Worm (Caenorhabditis elegans): ENCODE data around the gene Y39A1A.22.

The Y39A1A.22 gene

ce11 chrIII:10700460-10700859 is 6.4 kb downstream of the Y39A1A.22 start, which contains the start of gene Y39A1A.20:
TSS of gene Y39A1A.20 (minus strand) at chrIII:10700560.
- TF ChIP-seq sea-1 (GFP tag; conservative IDR thresholded peaks at IDR 0.05) (no peak), scrt-1 (GFP tag; IDR thresholded peaks at IDR 0.05) (no peak), tra-4 (tag; optimal IDR thresholded peaks at IDR 0.05) (no peak), ceh-13 (GFP tag; optimal IDR thresholded peaks at IDR 0.05) (no peak), ama-1 (optimal IDR thresholded peaks at IDR 0.05) (no peak), F13C5.2 (tag; optimal IDR thresholded peaks at IDR 0.05) (no peak), pes-1 (GFP tag; IDR thresholded peaks at IDR 0.05) (no peak), ceh-36 (tag; optimal IDR thresholded peaks at IDR 0.05) (no peak), aly-1 (tag; optimal IDR thresholded peaks at IDR 0.05) (no peak)

DNA sequence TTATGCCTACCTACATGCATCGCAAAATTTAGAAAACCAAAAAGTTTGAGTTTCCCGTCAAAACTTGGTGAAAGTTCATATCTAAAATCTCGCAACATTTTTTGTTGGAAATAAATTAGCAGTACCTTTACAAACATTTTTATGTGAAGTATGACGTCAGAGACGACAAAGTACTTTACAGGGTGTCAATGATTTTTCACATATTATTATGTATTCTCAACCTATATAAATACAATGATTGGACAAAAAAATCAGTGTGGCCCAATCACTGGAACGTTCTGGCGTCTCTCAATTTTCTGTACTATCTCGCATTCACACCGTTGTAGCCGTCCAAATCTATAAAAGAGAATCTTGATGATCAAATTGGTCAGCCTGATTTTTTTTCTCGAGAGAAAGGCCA is 12.5 kb downstream of the Y39A1A.22 start, which contains the start of the genes Y39A1A.18 and fmo-3:
Y39A1A.18 (minus strand) TSS at position 192 of the 400 bp plus-strand sequence.
fmo-3 (plus strand) TSS at position 388 of the 400 bp plus-strand sequence.
- TF ChIP-seq tbx-37 (GFP tag; conservative IDR thresholded peaks at IDR 0.05) (no peak), hmg-4 (GFP tag; optimal IDR thresholded peaks at IDR 0.05) (no peak), sea-1 (GFP tag; conservative IDR thresholded peaks at IDR 0.05) (no peak), F13C5.2 (tag; optimal IDR thresholded peaks at IDR 0.05) (no peak), ceh-13 (GFP tag; optimal IDR thresholded peaks at IDR 0.05) (no peak), scrt-1 (GFP tag; IDR thresholded peaks at IDR 0.05) (no peak), aly-1 (tag; optimal IDR thresholded peaks at IDR 0.05) (no peak), hnd-1 (tag; optimal IDR thresholded peaks at IDR 0.05) (no peak), flt-1 (GFP tag; IDR thresholded peaks at IDR 0.05) (no peak), tra-4 (tag; optimal IDR thresholded peaks at IDR 0.05) (no peak), ceh-36 (tag; optimal IDR thresholded peaks at IDR 0.05) (no peak)

DNA sequence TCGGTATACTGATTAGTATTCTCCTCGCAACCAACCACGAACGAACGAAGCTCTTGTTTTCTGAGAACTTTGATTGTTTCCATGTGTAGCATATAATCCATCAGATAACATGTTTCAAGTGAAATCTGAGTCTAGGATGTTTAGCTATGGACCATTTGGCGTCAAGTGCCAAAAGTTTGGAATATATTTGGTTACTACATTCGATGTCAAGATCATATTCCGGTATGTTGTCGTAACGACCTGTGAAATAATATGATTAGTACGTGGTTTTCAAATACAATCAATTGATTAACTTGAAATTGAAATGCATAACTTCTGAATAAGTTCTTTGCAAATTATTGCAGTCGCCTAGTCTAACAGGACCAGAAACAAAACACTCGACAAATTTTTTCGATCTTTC is 15.8 kb downstream of the Y39A1A.22 start, which contains the start of gene Y39A1A.17:
Y39A1A.17 (minus strand) TSS at position 101 of the 400 bp plus-strand sequence.
- TF ChIP-seq ama-1 (optimal IDR thresholded peaks at IDR 0.05) (no peak), ceh-36 (tag; optimal IDR thresholded peaks at IDR 0.05) (no peak), hmg-4 (GFP tag; optimal IDR thresholded peaks at IDR 0.05) (no peak), tbx-11 (GFP tag; IDR thresholded peaks at IDR 0.05) (no peak), hnd-1 (tag; optimal IDR thresholded peaks at IDR 0.05) (no peak), tbx-37 (GFP tag; conservative IDR thresholded peaks at IDR 0.05) (no peak), ets-7 (tag; optimal IDR thresholded peaks at IDR 0.05) (no peak), pes-1 (GFP tag; IDR thresholded peaks at IDR 0.05) (no peak), sea-1 (GFP tag; conservative IDR thresholded peaks at IDR 0.05) (no peak), scrt-1 (GFP tag; IDR thresholded peaks at IDR 0.05) (no peak), tra-4 (tag; optimal IDR thresholded peaks at IDR 0.05) (no peak), ceh-13 (GFP tag; optimal IDR thresholded peaks at IDR 0.05) (no peak), B0310.2 (tag; optimal IDR thresholded peaks at IDR 0.05) (no peak), F13C5.2 (tag; optimal IDR thresholded peaks at IDR 0.05) (no peak), aly-1 (tag; optimal IDR thresholded peaks at IDR 0.05) (no peak), hmbx-1 (tag; optimal IDR thresholded peaks at IDR 0.05) (no peak), flt-1 (GFP tag; IDR thresholded peaks at IDR 0.05) (no peak)

ce11 chrIII:10689057-10689456 is 17.8 kb downstream of the Y39A1A.22 start, which contains the start of gene Y39A1A.31:
TSS of gene Y39A1A.31 (minus strand) at chrIII:10689157.
- no peak for TF ChIP-seq hnd-1 (tag; optimal IDR thresholded peaks at IDR 0.05)

- TF ChIP-seq hnd-1 (tag; optimal IDR thresholded peaks at IDR 0.05), result no peak
- no peak for TF ChIP-seq ceh-13 (GFP tag; optimal IDR thresholded peaks at IDR 0.05)
- no peak for TF ChIP-seq hmbx-1 (tag; optimal IDR thresholded peaks at IDR 0.05)
- TF ChIP-seq aly-1 (tag; optimal IDR thresholded peaks at IDR 0.05), result no peak
- TF ChIP-seq tbx-11 (GFP tag; IDR thresholded peaks at IDR 0.05), result no peak
- no peak for TF ChIP-seq ama-1 (optimal IDR thresholded peaks at IDR 0.05)
- no peak for TF ChIP-seq sea-1 (GFP tag; conservative IDR thresholded peaks at IDR 0.05)
- no peak for TF ChIP-seq F13C5.2 (tag; optimal IDR thresholded peaks at IDR 0.05)
- no peak for TF ChIP-seq pes-1 (GFP tag; IDR thresholded peaks at IDR 0.05)
- no peak for TF ChIP-seq tra-4 (tag; optimal IDR thresholded peaks at IDR 0.05)
- TF ChIP-seq hmg-4 (GFP tag; optimal IDR thresholded peaks at IDR 0.05), result no peak
These were observed 27.9 kb downstream of the Y39A1A.22 start, which contains the start of gene Y39A1A.16 for ce11 chrIII:10678971-10679370. TSS of gene Y39A1A.16 (plus strand) at chrIII:10679271.

- TF ChIP-seq sea-1 (GFP tag; conservative IDR thresholded peaks at IDR 0.05) (no peak), tra-4 (tag; optimal IDR thresholded peaks at IDR 0.05) (no peak), hnd-1 (tag; optimal IDR thresholded peaks at IDR 0.05) (no peak), ets-7 (tag; optimal IDR thresholded peaks at IDR 0.05) (no peak), hmg-4 (GFP tag; optimal IDR thresholded peaks at IDR 0.05) (no peak), aly-1 (tag; optimal IDR thresholded peaks at IDR 0.05) (no peak), ceh-36 (tag; optimal IDR thresholded peaks at IDR 0.05) (no peak)
These were observed 34.9 kb downstream of the Y39A1A.22 start for ce11 chrIII:10671894-10672293.

DNA sequence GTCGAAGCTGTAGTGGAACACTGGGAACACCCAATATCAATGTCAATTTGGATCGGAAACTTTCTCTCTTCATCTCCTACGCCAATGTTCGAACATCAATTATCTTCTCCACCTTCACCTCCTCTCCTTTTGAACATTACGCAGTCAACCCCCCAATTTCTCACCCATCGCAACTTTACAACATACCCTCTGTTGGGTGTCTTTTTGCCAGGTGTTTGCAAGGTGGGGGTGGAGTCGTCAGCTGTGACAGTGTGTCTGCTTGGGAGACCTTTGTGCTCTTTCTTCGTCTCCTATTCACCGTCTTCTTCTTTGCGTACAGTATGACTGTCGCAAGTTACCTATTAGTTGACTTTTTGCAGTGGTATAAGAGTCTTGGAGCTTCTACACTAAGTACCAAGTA is 40.2 kb downstream of the Y39A1A.22 start:
- TF ChIP-seq ama-1 (optimal IDR thresholded peaks at IDR 0.05), result no peak
- TF ChIP-seq hmg-4 (GFP tag; optimal IDR thresholded peaks at IDR 0.05), result peak; percentile 53
- no peak for TF ChIP-seq ceh-13 (GFP tag; optimal IDR thresholded peaks at IDR 0.05)
- no peak for TF ChIP-seq hnd-1 (tag; optimal IDR thresholded peaks at IDR 0.05)
- no peak for TF ChIP-seq pes-1 (GFP tag; IDR thresholded peaks at IDR 0.05)
- no peak for TF ChIP-seq scrt-1 (GFP tag; IDR thresholded peaks at IDR 0.05)
- TF ChIP-seq tra-4 (tag; optimal IDR thresholded peaks at IDR 0.05), result no peak
- TF ChIP-seq ceh-36 (tag; optimal IDR thresholded peaks at IDR 0.05), result no peak
- no peak for TF ChIP-seq B0310.2 (tag; optimal IDR thresholded peaks at IDR 0.05)
- TF ChIP-seq sea-1 (GFP tag; conservative IDR thresholded peaks at IDR 0.05), result peak; percentile 58
- TF ChIP-seq tbx-11 (GFP tag; IDR thresholded peaks at IDR 0.05), result no peak
- TF ChIP-seq ets-7 (tag; optimal IDR thresholded peaks at IDR 0.05), result no peak
- no peak for TF ChIP-seq hmbx-1 (tag; optimal IDR thresholded peaks at IDR 0.05)

ce11 chrIII:10661292-10661691 is 45.5 kb downstream of the Y39A1A.22 start:
- no peak for TF ChIP-seq scrt-1 (GFP tag; IDR thresholded peaks at IDR 0.05)
- TF ChIP-seq B0310.2 (tag; optimal IDR thresholded peaks at IDR 0.05), result no peak
